Worm (Caenorhabditis elegans) whole organism, young adult: ENCODE results near the gene K07C5.2.
A peak's percentile ranks its signal among the peaks of the same experiment; 100 is the strongest.

Experiments used
- B0035.1 ChIP-seq: sonication (generic microtip); optimal IDR thresholded peaks from 2 replicates; lab custom pipeline; 2016; ENCODE audit warnings: missing genetic modification characterization, mild to moderate bottlenecking, missing compliant biosample characterization, missing genotype, missing genetic modification reagents
- C17E4.6 ChIP-seq: fragments of 200-800 bp; sonication (Bioruptor generic); IDR thresholded peaks from 2 replicates; pipeline ENCODE4 v1.3.6; 2022; ENCODE audit warnings: missing genetic modification reagents, missing genetic modification characterization, missing compliant biosample characterization
- F37B4.10 ChIP-seq: fragments of 200-800 bp; sonication (Bioruptor generic); IDR thresholded peaks from 2 replicates; pipeline ENCODE4 v1.3.6; 2022; ENCODE audit warnings: missing genetic modification characterization, missing compliant biosample characterization
- F39B2.1 ChIP-seq: fragments of 200-800 bp; sonication (Bioruptor generic); IDR thresholded peaks from 2 replicates; pipeline ENCODE4 v1.3.6; 2022; ENCODE audit warnings: missing genetic modification reagents, missing genetic modification characterization, missing compliant biosample characterization
- F49E8.2 ChIP-seq: sonication (generic microtip); optimal IDR thresholded peaks from 3 replicates; lab custom pipeline; 2017; ENCODE audit warnings: missing genetic modification characterization, mild to moderate bottlenecking, missing compliant biosample characterization, antibody characterized with exemption, moderate library complexity; ENCODE audit not compliant: insufficient read depth
- F57C9.4 ChIP-seq: sonication (generic microtip); optimal IDR thresholded peaks from 2 replicates; lab custom pipeline; 2017; ENCODE audit warnings: mild to moderate bottlenecking, missing genetic modification characterization, missing compliant biosample characterization
- K11D2.4 ChIP-seq: fragments of 200-800 bp; sonication (Bioruptor generic); IDR thresholded peaks from 2 replicates; pipeline ENCODE4 v1.3.6; 2022; ENCODE audit warnings: missing genetic modification reagents, missing genetic modification characterization, missing compliant biosample characterization
- K12H6.12 ChIP-seq: fragments of 200-800 bp; sonication (Bioruptor generic); optimal IDR thresholded peaks from 2 replicates; lab custom pipeline; 2018; ENCODE audit warnings: mild to moderate bottlenecking, missing genetic modification characterization, missing compliant biosample characterization
- T07F8.4 ChIP-seq: sonication (generic microtip); optimal IDR thresholded peaks from 2 replicates; lab custom pipeline; 2016; ENCODE audit warnings: mild to moderate bottlenecking, missing genetic modification characterization, moderate library complexity, missing compliant biosample characterization
- Y53F4B.3 ChIP-seq: fragments of 200-800 bp; sonication (Bioruptor generic); IDR thresholded peaks from 2 replicates; pipeline ENCODE4 v1.3.6; 2022; ENCODE audit warnings: missing genetic modification reagents, missing genetic modification characterization, missing compliant biosample characterization
- Y53G8AR.9 ChIP-seq: fragments of 200-800 bp; sonication (Bioruptor generic); conservative IDR thresholded peaks from 2 replicates; pipeline ENCODE4 v1.3.6; 2022; ENCODE audit warnings: missing genetic modification reagents, missing genetic modification characterization, missing compliant biosample characterization
- Y95B8A.8 ChIP-seq: fragments of 200-800 bp; sonication (Bioruptor generic); IDR thresholded peaks from 2 replicates; pipeline ENCODE4 v1.3.6; 2022; ENCODE audit warnings: missing genetic modification reagents, missing genetic modification characterization, missing compliant biosample characterization
- ama-1 ChIP-seq, 3 experiments: fragments of 150-350 bp in 1 of 3; sonication (generic microtip) in 2 of 3; optimal IDR thresholded peaks; 2 replicates each; lab custom pipeline; 2014 to 2018; ENCODE audit warnings: missing biosample characterization in 2 of 3, missing genetic modification characterization in 2 of 3, missing genetic modification reagents in 2 of 3
- atf-7 ChIP-seq: sonication (generic microtip); optimal IDR thresholded peaks from 2 replicates; lab custom pipeline; 2017; ENCODE audit warnings: mild to moderate bottlenecking, missing genetic modification characterization, missing compliant biosample characterization
- attf-6 ChIP-seq: fragments of 200-800 bp; sonication (Bioruptor generic); IDR thresholded peaks from 2 replicates; pipeline ENCODE4 v1.3.6; 2022; ENCODE audit warnings: missing genetic modification reagents, missing genetic modification characterization, missing compliant biosample characterization
- ceh-100 ChIP-seq: fragments of 200-800 bp; sonication (Bioruptor generic); IDR thresholded peaks from 2 replicates; pipeline ENCODE4 v1.3.6; 2022; ENCODE audit warnings: missing genetic modification reagents, missing genetic modification characterization, missing compliant biosample characterization
- ceh-58 ChIP-seq: fragments of 200-800 bp; sonication (Bioruptor generic); IDR thresholded peaks from 2 replicates; pipeline ENCODE4 v1.3.6; 2022; ENCODE audit warnings: missing genetic modification characterization, missing compliant biosample characterization
- dpl-1 ChIP-seq: fragments of 150-350 bp; optimal IDR thresholded peaks from 2 replicates; lab custom pipeline; 2014; ENCODE audit warnings: missing biosample characterization, missing genetic modification reagents, missing genetic modification characterization
- efl-1 ChIP-seq: fragments of 150-350 bp; optimal IDR thresholded peaks from 2 replicates; lab custom pipeline; 2014; ENCODE audit warnings: missing biosample characterization, missing genetic modification reagents, missing genetic modification characterization
- egl-18 ChIP-seq: fragments of 200-800 bp; sonication (Bioruptor generic); IDR thresholded peaks from 2 replicates; pipeline ENCODE4 v1.3.6; 2022; ENCODE audit warnings: missing genetic modification reagents, missing genetic modification characterization, missing compliant biosample characterization
- egrh-3 ChIP-seq: fragments of 200-800 bp; sonication (Bioruptor generic); IDR thresholded peaks from 2 replicates; pipeline ENCODE4 v1.3.6; 2022; ENCODE audit warnings: missing genetic modification reagents, missing genetic modification characterization, missing compliant biosample characterization
- him-1 ChIP-seq: sonication (generic microtip); optimal IDR thresholded peaks from 2 replicates; lab custom pipeline; 2016; ENCODE audit warnings: missing genotype, missing genetic modification reagents, missing genetic modification characterization, missing compliant biosample characterization
- hrde-1 ChIP-seq: sonication (generic microtip); optimal IDR thresholded peaks from 2 replicates; lab custom pipeline; 2016; ENCODE audit warnings: missing genetic modification characterization, mild to moderate bottlenecking, missing compliant biosample characterization, moderate library complexity, missing genotype, missing genetic modification reagents, borderline replicate concordance
- lag-1 ChIP-seq: fragments of 200-800 bp; sonication (Bioruptor generic); IDR thresholded peaks from 2 replicates; pipeline ENCODE4 v1.3.6; 2022; ENCODE audit warnings: missing genetic modification reagents, missing genetic modification characterization, missing compliant biosample characterization
- let-526 ChIP-seq: fragments of 200-800 bp; sonication (Bioruptor generic); IDR thresholded peaks from 2 replicates; pipeline ENCODE4 v1.3.6; 2022; ENCODE audit warnings: missing genetic modification reagents, missing genetic modification characterization, missing compliant biosample characterization
- lin-40 ChIP-seq: sonication (generic microtip); optimal IDR thresholded peaks from 2 replicates; lab custom pipeline; 2016; ENCODE audit warnings: missing genetic modification characterization, mild to moderate bottlenecking, missing compliant biosample characterization, missing genotype, missing genetic modification reagents
- lin-54 ChIP-seq: fragments of 200-800 bp; sonication (Bioruptor generic); optimal IDR thresholded peaks from 2 replicates; lab custom pipeline; 2018; ENCODE audit warnings: mild to moderate bottlenecking, missing genetic modification characterization, missing compliant biosample characterization
- lsl-1 ChIP-seq: fragments of 200-800 bp; sonication (Bioruptor generic); optimal IDR thresholded peaks from 2 replicates; lab custom pipeline; 2018; ENCODE audit warnings: mild to moderate bottlenecking, missing genetic modification characterization, moderate library complexity, missing compliant biosample characterization
- lsy-27 ChIP-seq: sonication (generic microtip); optimal IDR thresholded peaks from 2 replicates; lab custom pipeline; 2017; ENCODE audit warnings: missing genetic modification characterization, mild to moderate bottlenecking, missing compliant biosample characterization, antibody characterized with exemption, missing genotype, borderline replicate concordance; ENCODE audit not compliant: insufficient read depth
- madf-6 ChIP-seq: fragments of 200-800 bp; sonication (Bioruptor generic); IDR thresholded peaks from 2 replicates; pipeline ENCODE4 v1.3.6; 2022; ENCODE audit warnings: missing genetic modification reagents, missing genetic modification characterization, missing compliant biosample characterization
- mcd-1 ChIP-seq: fragments of 200-800 bp; sonication (Bioruptor generic); IDR thresholded peaks from 2 replicates; pipeline ENCODE4 v1.3.6; 2022; ENCODE audit warnings: missing genetic modification reagents, missing genetic modification characterization, missing compliant biosample characterization
- mel-28 ChIP-seq: sonication (generic microtip); optimal IDR thresholded peaks from 2 replicates; lab custom pipeline; 2016; ENCODE audit warnings: borderline replicate concordance, mild to moderate bottlenecking, missing genetic modification characterization, missing compliant biosample characterization
- mes-4 ChIP-seq: sonication (generic microtip); optimal IDR thresholded peaks from 2 replicates; lab custom pipeline; 2016; ENCODE audit warnings: missing genotype, missing genetic modification characterization, missing compliant biosample characterization
- nfya-1 ChIP-seq: sonication (generic microtip); optimal IDR thresholded peaks from 2 replicates; lab custom pipeline; 2017; ENCODE audit warnings: antibody characterized with exemption, missing compliant biosample characterization, missing genetic modification characterization, borderline replicate concordance; ENCODE audit not compliant: insufficient read depth
- nfyb-1 ChIP-seq: fragments of 200-800 bp; sonication (Bioruptor generic); IDR thresholded peaks from 2 replicates; pipeline ENCODE4 v1.3.6; 2022; ENCODE audit warnings: missing genetic modification reagents, missing genetic modification characterization, missing compliant biosample characterization
- nhr-27 ChIP-seq: fragments of 200-800 bp; sonication (Bioruptor generic); optimal IDR thresholded peaks from 2 replicates; lab custom pipeline; 2018; ENCODE audit warnings: mild to moderate bottlenecking, missing genetic modification characterization, moderate library complexity, missing compliant biosample characterization
- nhr-90 ChIP-seq: sonication (generic microtip); optimal IDR thresholded peaks from 2 replicates; lab custom pipeline; 2016; ENCODE audit warnings: missing genotype, mild to moderate bottlenecking, missing genetic modification characterization, missing compliant biosample characterization
- pha-4 ChIP-seq: fragments of 150-350 bp; sonication (generic microtip); optimal IDR thresholded peaks from 2 replicates; lab custom pipeline; 2014; ENCODE audit warnings: missing biosample characterization, missing genetic modification reagents, missing genetic modification characterization
- rec-8 ChIP-seq, 2 experiments: sonication (generic microtip); optimal IDR thresholded peaks; 2 replicates each; lab custom pipeline; 2016; ENCODE audit warnings: mild to moderate bottlenecking in 2 of 2, missing genetic modification characterization in 2 of 2, missing genetic modification reagents in 2 of 2, missing genotype in 2 of 2, missing biosample characterization in 1 of 2, missing compliant biosample characterization in 1 of 2, moderate library complexity in 1 of 2
- snpc-3.4 ChIP-seq: sonication (generic microtip); optimal IDR thresholded peaks from 2 replicates; lab custom pipeline; 2017; ENCODE audit warnings: missing genetic modification characterization, mild to moderate bottlenecking, missing compliant biosample characterization, antibody characterized with exemption, moderate library complexity, missing genotype, missing genetic modification reagents
- tbx-9 ChIP-seq: sonication (generic microtip); optimal IDR thresholded peaks from 2 replicates; lab custom pipeline; 2016; ENCODE audit warnings: borderline replicate concordance, missing genetic modification characterization, inconsistent platforms, missing compliant biosample characterization
- tlf-1 ChIP-seq: fragments of 200-800 bp; sonication (Bioruptor generic); optimal IDR thresholded peaks from 2 replicates; lab custom pipeline; 2018; ENCODE audit warnings: mild to moderate bottlenecking, missing genetic modification characterization, missing compliant biosample characterization
- unc-130 ChIP-seq: sonication (generic microtip); optimal IDR thresholded peaks from 2 replicates; lab custom pipeline; 2016; ENCODE audit warnings: missing genetic modification reagents, missing genetic modification characterization, missing compliant biosample characterization
- zim-3 ChIP-seq: sonication (generic microtip); optimal IDR thresholded peaks from 2 replicates; lab custom pipeline; 2017; ENCODE audit warnings: mild to moderate bottlenecking, missing genetic modification characterization, moderate library complexity, missing compliant biosample characterization
- ztf-25 ChIP-seq: fragments of 200-800 bp; sonication (Bioruptor generic); IDR thresholded peaks from 2 replicates; pipeline ENCODE4 v1.3.6; 2022; ENCODE audit warnings: missing genetic modification reagents, missing genetic modification characterization, missing compliant biosample characterization
- ztf-28 ChIP-seq: fragments of 200-800 bp; sonication (Bioruptor generic); IDR thresholded peaks from 2 replicates; pipeline ENCODE4 v1.3.6; 2022; ENCODE audit warnings: missing genetic modification reagents, missing genetic modification characterization, missing compliant biosample characterization
- ztf-3 ChIP-seq: fragments of 200-800 bp; sonication (Bioruptor generic); optimal IDR thresholded peaks from 2 replicates; lab custom pipeline; 2018; ENCODE audit warnings: mild to moderate bottlenecking, missing genetic modification characterization, missing compliant biosample characterization

Gene K07C5.2

ce11 chrV:10355773-10356335 lies 16.6 kb downstream of the K07C5.2 start, which contains the start of gene sluh-7 (continued):
- no peak for TF ChIP-seq Y53G8AR.9 (GFP tag; lab: Robert Waterston, UW)
- TF ChIP-seq ama-1 (optimal IDR thresholded peaks at IDR 0.05; lab: Kevin White, UChicago), result no peak
- TF ChIP-seq ama-1 (GFP tag; optimal IDR thresholded peaks at IDR 0.05; lab: Kevin White, UChicago), result no peak
- TF ChIP-seq Y53F4B.3 (GFP tag; lab: Robert Waterston, UW), result no peak
- no peak for TF ChIP-seq tlf-1 (GFP tag; lab: Kevin White, UChicago)
- TF ChIP-seq zim-3, result no peak
- 0 out of 2 replicates have a peak, but pooled peaks have one; percentile 39 for TF ChIP-seq K11D2.4
- no peak for TF ChIP-seq egrh-3 (GFP tag; lab: Robert Waterston, UW)
- TF ChIP-seq egl-18 (GFP tag; lab: Robert Waterston, UW), result no peak
- TF ChIP-seq Y95B8A.8 (GFP tag; lab: Robert Waterston, UW), result no peak
- TF ChIP-seq lsy-27, result no peak
- peak; percentile 60; the same call in 1 of the 2 replicates for TF ChIP-seq madf-6
- TF ChIP-seq lag-1 (GFP tag; lab: Robert Waterston, UW), result no peak
- no peak for TF ChIP-seq nfya-1
- 0 out of 2 replicates have a peak, but pooled peaks have one; percentile 28 for TF ChIP-seq ceh-100 (GFP tag; lab: Robert Waterston, UW)
- no peak for TF ChIP-seq mel-28 (tag; lab: Kevin White, UChicago)
- TF ChIP-seq F39B2.1 (GFP tag; lab: Robert Waterston, UW), result no peak
- TF ChIP-seq nhr-90, result no peak
- no peak for TF ChIP-seq C17E4.6 (GFP tag; lab: Robert Waterston, UW)
- no peak for TF ChIP-seq F49E8.2 (tag; lab: Kevin White, UChicago)
- TF ChIP-seq F37B4.10 (GFP tag; lab: Robert Waterston, UW), result no peak
- TF ChIP-seq ztf-28 (GFP tag; lab: Robert Waterston, UW), result peak; percentile 65; the same call in 1 of the 2 replicates
- peak; percentile 73 for TF ChIP-seq lin-40 (tag; lab: Kevin White, UChicago)
- peak; percentile 47 for TF ChIP-seq pha-4 (tag; lab: Kevin White, UChicago)
- no peak for TF ChIP-seq B0035.1 (tag; lab: Kevin White, UChicago)
- no peak for TF ChIP-seq tbx-9 (tag; lab: Kevin White, UChicago)
- no peak for TF ChIP-seq mes-4
- peak in 1 of 2 experiments; percentile 37 for TF ChIP-seq rec-8 (tag; optimal IDR thresholded peaks at IDR 0.05; lab: Kevin White, UChicago)
- TF ChIP-seq attf-6 (GFP tag; lab: Robert Waterston, UW), result no peak
- no peak for TF ChIP-seq ztf-3 (GFP tag; lab: Kevin White, UChicago)
- no peak for TF ChIP-seq ceh-58
- TF ChIP-seq nhr-27 (tag; lab: Kevin White, UChicago), result no peak
- TF ChIP-seq snpc-3.4 (tag; lab: Kevin White, UChicago), result peak; percentile 52
- TF ChIP-seq let-526 (GFP tag; lab: Robert Waterston, UW), result no peak
- peak; percentile 25 for TF ChIP-seq lsl-1
- peak; percentile 62 for TF ChIP-seq efl-1 (GFP tag; lab: Kevin White, UChicago)
- TF ChIP-seq lin-54, result peak; percentile 88
- TF ChIP-seq T07F8.4, result no peak
- TF ChIP-seq atf-7 (tag; lab: Kevin White, UChicago), result no peak
- TF ChIP-seq hrde-1, result no peak
- TF ChIP-seq K12H6.12 (tag; lab: Kevin White, UChicago), result peak; percentile 35
- TF ChIP-seq him-1, result peak; percentile 35
- TF ChIP-seq dpl-1 (GFP tag; lab: Kevin White, UChicago), result peak; percentile 66
- no peak for TF ChIP-seq F57C9.4 (tag; lab: Kevin White, UChicago)
- TF ChIP-seq unc-130 (GFP tag; lab: Kevin White, UChicago), result peak; percentile 86
- peak; percentile 69 for TF ChIP-seq mcd-1 (GFP tag; lab: Robert Waterston, UW)
- TF ChIP-seq ztf-25 (GFP tag; lab: Robert Waterston, UW), result no peak
- TF ChIP-seq nfyb-1, result no peak
